Worm (Caenorhabditis elegans) whole organism, L1 larva: ENCODE measurements around the gene srg-1.

Experiments
- egl-27 ChIP-seq, 2 experiments: fragments of 150-350 bp in 1 of 2; sonication (generic microtip); optimal IDR thresholded peaks; 3 replicates each; lab custom pipeline; 2017 to 2018; ENCODE audit warnings: missing biosample characterization in 2 of 2, missing genetic modification characterization in 2 of 2, missing genetic modification reagents in 2 of 2
- isw-1 ChIP-seq: fragments of 200-800 bp; sonication (Bioruptor generic); IDR thresholded peaks from 2 replicates; pipeline ENCODE4 v1.3.6; 2022; ENCODE audit warnings: missing genetic modification characterization, missing compliant biosample characterization
- nhr-11 ChIP-seq: fragments of 150-350 bp; optimal IDR thresholded peaks from 2 replicates; lab custom pipeline; 2014; ENCODE audit warnings: missing biosample characterization, missing genetic modification characterization
- vab-15 ChIP-seq: sonication (generic microtip); optimal IDR thresholded peaks from 2 replicates; lab custom pipeline; 2017; ENCODE audit warnings: missing genotype, mild to moderate bottlenecking, missing genetic modification characterization, missing compliant biosample characterization

ce11 chrIII:6254737-6255136, 3.4 kb downstream of the srg-1 start, which contains the start of gene srg-8:
- no peak for TF ChIP-seq isw-1 (GFP tag; lab: Robert Waterston, UW)
- no peak for TF ChIP-seq vab-15 (tag; lab: Kevin White, UChicago)
- TF ChIP-seq nhr-11 (tag; lab: Kevin White, UChicago): no peak
- TF ChIP-seq egl-27 (tag; optimal IDR thresholded peaks at IDR 0.05; lab: Kevin White, UChicago): no peak
